Worm (Caenorhabditis elegans) whole organism, L1 larva: ENCODE results near the gene cit-1.2.

Experiments used
- ceh-8 ChIP-seq: fragments of 200-800 bp; sonication (Bioruptor generic); optimal IDR thresholded peaks from 2 replicates; lab custom pipeline; 2018; ENCODE audit warnings: mild to moderate bottlenecking, missing genetic modification characterization, moderate library complexity, missing compliant biosample characterization
- efl-1 ChIP-seq, 4 experiments: fragments of 150-350 bp; optimal IDR thresholded peaks in 3 of 4; peaks in 1 of 4; 1 replicate in 1 of 4; 2 replicates in 3 of 4; lab custom pipeline; 2014; ENCODE audit warnings: missing biosample characterization in 2 of 4, missing genetic modification characterization in 2 of 4, missing genetic modification reagents in 2 of 4
- elt-2 ChIP-seq: sonication (generic microtip); optimal IDR thresholded peaks from 2 replicates; lab custom pipeline; 2016; ENCODE audit warnings: missing genetic modification characterization, mild to moderate bottlenecking, inconsistent platforms, missing compliant biosample characterization, missing genetic modification reagents
- hlh-17 ChIP-seq: fragments of 200-800 bp; sonication (Bioruptor generic); optimal IDR thresholded peaks from 2 replicates; lab custom pipeline; 2018; ENCODE audit warnings: missing genetic modification characterization, mild to moderate bottlenecking, missing compliant biosample characterization, moderate library complexity, borderline replicate concordance
- hpl-2 ChIP-seq: fragments of 150-350 bp; optimal IDR thresholded peaks from 2 replicates; lab custom pipeline; 2014; ENCODE audit warnings: missing biosample characterization, missing genetic modification reagents, missing genetic modification characterization
- lin-13 ChIP-seq: fragments of 150-350 bp; optimal IDR thresholded peaks from 2 replicates; lab custom pipeline; 2014; ENCODE audit warnings: missing biosample characterization, missing genetic modification reagents, missing genetic modification characterization
- lin-15B ChIP-seq: fragments of 150-350 bp; sonication (generic microtip); optimal IDR thresholded peaks from 3 replicates; lab custom pipeline; 2014; ENCODE audit warnings: missing biosample characterization, missing genetic modification characterization
- nhr-84 ChIP-seq: sonication (generic microtip); optimal IDR thresholded peaks from 2 replicates; lab custom pipeline; 2017; ENCODE audit warnings: missing biosample characterization, missing genetic modification characterization
- nhr-85 ChIP-seq: sonication (generic microtip); peaks from one replicate; lab custom pipeline; 2016; ENCODE audit warnings: missing genetic modification characterization, inconsistent platforms, missing compliant biosample characterization
- unc-62 ChIP-seq: fragments of 150-350 bp; optimal IDR thresholded peaks from 2 replicates; lab custom pipeline; 2014; ENCODE audit warnings: missing biosample characterization, missing genetic modification reagents, missing genetic modification characterization

DNA sequence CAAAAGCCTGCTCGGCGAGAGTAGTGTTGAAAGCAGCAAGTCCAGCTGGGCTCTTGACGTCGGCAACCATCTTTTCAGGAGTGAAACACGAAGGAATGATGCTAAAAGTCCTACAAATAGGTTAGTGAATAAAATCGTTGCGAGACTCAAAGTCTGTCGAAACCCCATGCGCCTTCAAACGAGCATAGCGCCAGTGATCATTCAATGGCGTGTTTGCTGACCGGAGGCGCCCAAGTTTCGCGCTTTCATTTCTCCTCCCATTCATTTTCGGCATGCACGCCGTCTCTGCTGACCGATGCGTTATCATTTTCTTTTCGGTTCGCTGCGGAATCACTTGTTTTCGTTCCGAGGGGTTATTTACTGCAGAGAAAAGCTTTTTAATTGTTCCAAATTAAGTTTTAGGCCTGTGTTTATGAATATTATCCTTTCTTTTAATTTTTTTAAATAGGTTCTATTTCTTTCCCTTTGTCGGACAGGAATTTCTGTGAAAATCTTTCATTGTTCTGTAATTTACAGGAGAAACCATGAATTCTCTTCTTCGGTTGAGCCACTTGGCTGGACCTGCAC is 37.3 kb upstream of the cit-1.2 start, which contains the start of the genes eef-1B.1 and aco-2:
- TF ChIP-seq elt-2 (tag; lab: Kevin White, UChicago): peak; percentile 74
- no peak for TF ChIP-seq hlh-17 (GFP tag; lab: Kevin White, UChicago)
- TF ChIP-seq nhr-84 (tag; lab: Kevin White, UChicago): no peak
- TF ChIP-seq nhr-85 (tag; lab: Kevin White, UChicago): peak; percentile 97
- no peak for TF ChIP-seq unc-62 (GFP tag; lab: Kevin White, UChicago)
- peak; percentile 84 for TF ChIP-seq lin-15B
- peak; percentile 74 for TF ChIP-seq hpl-2 (GFP tag; lab: Kevin White, UChicago)
- TF ChIP-seq lin-13 (GFP tag; lab: Kevin White, UChicago): peak; percentile 96
- TF ChIP-seq efl-1 (optimal IDR thresholded peaks at IDR 0.05; lab: Kevin White, UChicago): peak; percentile 91 to 93
- TF ChIP-seq efl-1 (GFP tag; optimal IDR thresholded peaks at IDR 0.05 in 1 of 2; lab: Kevin White, UChicago): peak; percentile 83 to 98
- peak; percentile 64 for TF ChIP-seq ceh-8 (GFP tag; lab: Kevin White, UChicago)
